Worm (Caenorhabditis elegans): ENCODE data around the gene T12G3.11.

Gene T12G3.11

DNA sequence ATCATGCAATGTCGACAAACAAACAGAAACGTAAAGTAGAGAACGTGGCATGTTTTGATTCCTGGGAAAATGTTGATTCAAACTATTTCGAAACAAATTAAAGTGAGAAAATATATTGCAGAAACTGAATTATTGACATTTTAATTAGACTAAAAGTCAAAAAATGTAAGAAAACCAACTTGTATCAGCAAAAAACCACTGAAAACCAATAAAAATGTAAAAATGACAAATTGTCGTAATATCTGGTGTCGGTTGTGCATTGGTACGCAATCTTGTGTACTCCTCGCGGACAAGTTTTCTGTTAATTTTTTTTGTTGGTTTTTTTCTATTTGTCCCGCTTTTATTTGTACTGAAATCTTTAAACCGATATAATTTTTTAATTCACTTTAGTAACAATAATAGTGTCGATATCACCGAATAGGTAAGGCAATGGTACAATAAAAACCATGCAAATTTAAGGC, at the start of gene T12G3.11:
T12G3.11 (minus strand) TSS at position 51 of the 461 bp plus-strand sequence.
- TF ChIP-seq cebp-1 (GFP tag; IDR thresholded peaks at IDR 0.05), result no peak
- TF ChIP-seq cebp-1 (tag; optimal IDR thresholded peaks at IDR 0.05), result peak; percentile 7
- TF ChIP-seq lin-54 (GFP tag; optimal IDR thresholded peaks at IDR 0.05), result peak; percentile 38
- no peak for TF ChIP-seq sptf-2 (GFP tag; optimal IDR thresholded peaks at IDR 0.05)
- no peak for TF ChIP-seq Y95B8A.8 (GFP tag; IDR thresholded peaks at IDR 0.05)
- 0 out of 2 replicates have a peak, but pooled peaks have one; percentile 61 for TF ChIP-seq madf-3 (GFP tag; IDR thresholded peaks at IDR 0.05)
- TF ChIP-seq mcd-1 (GFP tag; IDR thresholded peaks at IDR 0.05), result 0 out of 2 replicates have a peak, but pooled peaks have one; percentile 8
- TF ChIP-seq efl-1 (GFP tag; optimal IDR thresholded peaks at IDR 0.05), result peak; percentile 28
- peak in 1 of 3 experiments; percentile 32 for TF ChIP-seq lin-35 (GFP tag; optimal IDR thresholded peaks at IDR 0.05)
- no peak for TF ChIP-seq atf-7 (tag; optimal IDR thresholded peaks at IDR 0.05)
- TF ChIP-seq dpl-1 (GFP tag; optimal IDR thresholded peaks at IDR 0.05), result peak; percentile 27
- TF ChIP-seq madf-6 (GFP tag; IDR thresholded peaks at IDR 0.05), result 0 out of 2 replicates have a peak, but pooled peaks have one; percentile 57
- peak; percentile 46 for TF ChIP-seq F23B12.7 (tag; optimal IDR thresholded peaks at IDR 0.05; ENCODE audit: insufficient read depth)
- TF ChIP-seq B0336.3 (GFP tag; IDR thresholded peaks at IDR 0.05), result peak; percentile 29; the same call in 1 of the 2 replicates
- TF ChIP-seq lsl-1 (GFP tag; optimal IDR thresholded peaks at IDR 0.05), result peak; percentile 26

DNA sequence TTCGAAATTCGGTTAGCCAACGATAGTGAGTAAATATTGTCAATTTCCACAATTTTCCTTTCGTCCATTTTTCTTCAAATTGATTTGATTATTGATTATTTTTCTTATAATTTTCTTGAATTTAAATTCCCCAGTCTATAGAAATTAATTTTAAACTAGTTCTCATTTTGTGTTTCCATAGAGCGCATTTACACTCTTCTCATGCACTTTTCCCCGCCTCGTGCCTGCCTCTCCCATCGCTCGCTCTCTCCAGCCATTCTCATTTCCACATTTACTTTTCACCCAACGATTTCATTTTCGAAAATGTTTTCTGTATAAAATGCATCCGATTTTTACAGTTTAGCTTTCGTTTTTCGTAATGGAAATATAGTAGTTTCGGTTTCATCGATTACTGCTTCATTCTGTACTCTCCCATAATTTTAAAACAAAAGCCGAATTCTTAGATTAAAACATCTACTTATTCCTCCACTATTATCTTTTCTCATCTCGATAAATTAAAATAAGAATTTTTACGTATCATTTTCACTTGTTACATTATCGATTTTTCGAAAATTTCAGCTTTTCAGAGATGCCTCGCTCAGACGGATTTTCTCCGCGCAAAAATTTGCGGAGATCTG, 49.4 kb upstream of the T12G3.11 start, which contains the start of gene lex-1:
lex-1 (plus strand) TSS at position 567 of the 617 bp plus-strand sequence.
- TF ChIP-seq C17E4.6 (GFP tag; IDR thresholded peaks at IDR 0.05), result no peak
- TF ChIP-seq hlh-12 (tag; optimal IDR thresholded peaks at IDR 0.05), result no peak
- no peak for TF ChIP-seq hlh-26 (GFP tag; conservative IDR thresholded peaks at IDR 0.05)
- no peak for TF ChIP-seq let-526 (GFP tag; IDR thresholded peaks at IDR 0.05)
- TF ChIP-seq T26A5.8 (tag; optimal IDR thresholded peaks at IDR 0.05), result no peak
- no peak for TF ChIP-seq aptf-2 (GFP tag; conservative IDR thresholded peaks at IDR 0.05)
- no peak for TF ChIP-seq sptf-2 (GFP tag; optimal IDR thresholded peaks at IDR 0.05)
- no peak for TF ChIP-seq madf-10 (tag; optimal IDR thresholded peaks at IDR 0.05)
- no peak for TF ChIP-seq gei-17 (GFP tag; optimal IDR thresholded peaks at IDR 0.05)
- peak; percentile 71 for TF ChIP-seq mcd-1 (GFP tag; IDR thresholded peaks at IDR 0.05)
- TF ChIP-seq C06A6.2 (GFP tag; conservative IDR thresholded peaks at IDR 0.05), result no peak
- TF ChIP-seq ZK185.1 (tag; optimal IDR thresholded peaks at IDR 0.05; ENCODE audit: poor library complexity, severe bottlenecking), result no peak
- TF ChIP-seq xnd-1 (tag; optimal IDR thresholded peaks at IDR 0.05), result no peak
- no peak for TF ChIP-seq somi-1 (GFP tag; optimal IDR thresholded peaks at IDR 0.05)
- no peak for TF ChIP-seq tbx-9 (tag; optimal IDR thresholded peaks at IDR 0.05; ENCODE audit: borderline replicate concordance)
- no peak for TF ChIP-seq nhr-27 (tag; optimal IDR thresholded peaks at IDR 0.05)
- no peak for TF ChIP-seq F23B12.7 (tag; optimal IDR thresholded peaks at IDR 0.05; ENCODE audit: insufficient read depth)
- TF ChIP-seq dox-1 (GFP tag; IDR thresholded peaks at IDR 0.05), result no peak
- TF ChIP-seq tlf-1 (GFP tag; optimal IDR thresholded peaks at IDR 0.05), result no peak
- TF ChIP-seq lin-54 (GFP tag; optimal IDR thresholded peaks at IDR 0.05), result peak; percentile 26
- TF ChIP-seq lin-35 (GFP tag; optimal IDR thresholded peaks at IDR 0.05), result peak in 1 of 3 experiments; percentile 21
- no peak for TF ChIP-seq atf-7 (tag; optimal IDR thresholded peaks at IDR 0.05)
- TF ChIP-seq him-1 (tag; optimal IDR thresholded peaks at IDR 0.05), result no peak
- TF ChIP-seq attf-5 (GFP tag; optimal IDR thresholded peaks at IDR 0.05), result peak; percentile 61
- TF ChIP-seq lag-1 (GFP tag; IDR thresholded peaks at IDR 0.05), result no peak
- no peak for TF ChIP-seq mel-28 (tag; optimal IDR thresholded peaks at IDR 0.05; ENCODE audit: borderline replicate concordance)
- TF ChIP-seq Y53G8AR.9 (GFP tag; conservative IDR thresholded peaks at IDR 0.05), result no peak
- TF ChIP-seq B0019.2 (GFP tag; conservative IDR thresholded peaks at IDR 0.05), result no peak
- no peak for TF ChIP-seq F57C9.4 (tag; optimal IDR thresholded peaks at IDR 0.05)

All from whole organism, young adult.